Worm (Caenorhabditis elegans) whole organism, young adult: Measurements from ENCODE around the gene fbxa-81.
A peak's percentile ranks its signal among the peaks of the same experiment; 100 is the strongest.

Experiments
- F10E7.11 ChIP-seq: sonication (generic microtip); optimal IDR thresholded peaks from 2 replicates; lab custom pipeline; 2017; ENCODE audit warnings: mild to moderate bottlenecking, missing genetic modification characterization, moderate library complexity, missing compliant biosample characterization
- F23B12.7 ChIP-seq: sonication (generic microtip); optimal IDR thresholded peaks from 2 replicates; lab custom pipeline; 2017; ENCODE audit warnings: missing genetic modification characterization, mild to moderate bottlenecking, missing compliant biosample characterization, antibody characterized with exemption, moderate library complexity; ENCODE audit not compliant: insufficient read depth
- F33H1.4 ChIP-seq: fragments of 200-800 bp; sonication (Bioruptor generic); IDR thresholded peaks from 2 replicates; pipeline ENCODE4 v1.3.6; 2022; ENCODE audit warnings: missing genetic modification reagents, missing genetic modification characterization, missing compliant biosample characterization
- F57C9.4 ChIP-seq: sonication (generic microtip); optimal IDR thresholded peaks from 2 replicates; lab custom pipeline; 2017; ENCODE audit warnings: mild to moderate bottlenecking, missing genetic modification characterization, missing compliant biosample characterization
- Y53G8AR.9 ChIP-seq: fragments of 200-800 bp; sonication (Bioruptor generic); conservative IDR thresholded peaks from 2 replicates; pipeline ENCODE4 v1.3.6; 2022; ENCODE audit warnings: missing genetic modification reagents, missing genetic modification characterization, missing compliant biosample characterization
- Y56A3A.18 ChIP-seq: fragments of 200-800 bp; sonication (Bioruptor generic); IDR thresholded peaks from 2 replicates; pipeline ENCODE4 v1.3.6; 2022; ENCODE audit warnings: missing genetic modification reagents, missing genetic modification characterization, missing compliant biosample characterization
- ZK185.1 ChIP-seq: sonication (generic microtip); optimal IDR thresholded peaks from 2 replicates; lab custom pipeline; 2016; ENCODE audit warnings: mild to moderate bottlenecking, missing genetic modification characterization, missing compliant biosample characterization; ENCODE audit not compliant: poor library complexity, severe bottlenecking
- akir-1 ChIP-seq: fragments of 200-800 bp; sonication (Bioruptor generic); optimal IDR thresholded peaks from 2 replicates; lab custom pipeline; 2018; ENCODE audit warnings: mild to moderate bottlenecking, missing genetic modification characterization, moderate library complexity, missing compliant biosample characterization
- aptf-2 ChIP-seq: fragments of 200-800 bp; sonication (Bioruptor generic); conservative IDR thresholded peaks from 2 replicates; pipeline ENCODE4 v1.3.6; 2022; ENCODE audit warnings: missing genetic modification reagents, missing genetic modification characterization, missing compliant biosample characterization
- atf-7 ChIP-seq: sonication (generic microtip); optimal IDR thresholded peaks from 2 replicates; lab custom pipeline; 2017; ENCODE audit warnings: mild to moderate bottlenecking, missing genetic modification characterization, missing compliant biosample characterization
- attf-6 ChIP-seq: fragments of 200-800 bp; sonication (Bioruptor generic); IDR thresholded peaks from 2 replicates; pipeline ENCODE4 v1.3.6; 2022; ENCODE audit warnings: missing genetic modification reagents, missing genetic modification characterization, missing compliant biosample characterization
- bed-2 ChIP-seq: fragments of 200-800 bp; sonication (Bioruptor generic); IDR thresholded peaks from 2 replicates; pipeline ENCODE4 v1.3.6; 2022; ENCODE audit warnings: missing genetic modification reagents, missing genetic modification characterization, missing compliant biosample characterization
- ccch-3 ChIP-seq: fragments of 200-800 bp; sonication (Bioruptor generic); optimal IDR thresholded peaks from 2 replicates; lab custom pipeline; 2018; ENCODE audit warnings: mild to moderate bottlenecking, missing genetic modification characterization, missing compliant biosample characterization
- cebp-2 ChIP-seq: fragments of 200-800 bp; sonication (Bioruptor generic); IDR thresholded peaks from 2 replicates; pipeline ENCODE4 v1.3.6; 2022; ENCODE audit warnings: missing genetic modification characterization, missing compliant biosample characterization
- ceh-27 ChIP-seq: fragments of 200-800 bp; sonication (Bioruptor generic); optimal IDR thresholded peaks from 2 replicates; lab custom pipeline; 2018; ENCODE audit warnings: mild to moderate bottlenecking, missing genetic modification characterization, moderate library complexity, missing compliant biosample characterization
- ceh-58 ChIP-seq: fragments of 200-800 bp; sonication (Bioruptor generic); IDR thresholded peaks from 2 replicates; pipeline ENCODE4 v1.3.6; 2022; ENCODE audit warnings: missing genetic modification characterization, missing compliant biosample characterization
- ceh-91 ChIP-seq: fragments of 200-800 bp; sonication (Bioruptor generic); IDR thresholded peaks from 2 replicates; pipeline ENCODE4 v1.3.6; 2022; ENCODE audit warnings: missing genetic modification reagents, missing genetic modification characterization, missing compliant biosample characterization
- die-1 ChIP-seq: sonication (generic microtip); optimal IDR thresholded peaks from 2 replicates; lab custom pipeline; 2016; ENCODE audit warnings: missing genotype, mild to moderate bottlenecking, missing genetic modification characterization, missing compliant biosample characterization
- dox-1 ChIP-seq: fragments of 200-800 bp; sonication (Bioruptor generic); IDR thresholded peaks from 2 replicates; pipeline ENCODE4 v1.3.6; 2022; ENCODE audit warnings: missing genetic modification reagents, missing genetic modification characterization, missing compliant biosample characterization
- dpff-1 ChIP-seq: sonication (generic microtip); optimal IDR thresholded peaks from 2 replicates; lab custom pipeline; 2017; ENCODE audit warnings: mild to moderate bottlenecking, missing genetic modification characterization, missing compliant biosample characterization
- ekl-4 ChIP-seq: fragments of 200-800 bp; sonication (Bioruptor generic); IDR thresholded peaks from 2 replicates; pipeline ENCODE4 v1.3.6; 2022; ENCODE audit warnings: missing genetic modification reagents, missing genetic modification characterization, missing compliant biosample characterization
- ets-4 ChIP-seq: fragments of 200-800 bp; sonication (Bioruptor generic); optimal IDR thresholded peaks from 2 replicates; lab custom pipeline; 2018; ENCODE audit warnings: mild to moderate bottlenecking, missing genetic modification characterization, missing compliant biosample characterization
- hlh-12 ChIP-seq: sonication (generic microtip); optimal IDR thresholded peaks from 2 replicates; lab custom pipeline; 2016; ENCODE audit warnings: missing genetic modification characterization, missing compliant biosample characterization
- hlh-26 ChIP-seq: fragments of 200-800 bp; sonication (Bioruptor generic); conservative IDR thresholded peaks from 2 replicates; pipeline ENCODE4 v1.3.6; 2022; ENCODE audit warnings: missing genetic modification reagents, missing genetic modification characterization, missing compliant biosample characterization
- hmg-1.2 ChIP-seq: fragments of 200-800 bp; sonication (Bioruptor generic); IDR thresholded peaks from 2 replicates; pipeline ENCODE4 v1.3.6; 2022; ENCODE audit warnings: missing genetic modification reagents, missing genetic modification characterization, missing compliant biosample characterization
- hmg-20 ChIP-seq: fragments of 200-800 bp; sonication (Bioruptor generic); IDR thresholded peaks from 2 replicates; pipeline ENCODE4 v1.3.6; 2022; ENCODE audit warnings: missing genetic modification reagents, missing genetic modification characterization, missing compliant biosample characterization
- lag-1 ChIP-seq: fragments of 200-800 bp; sonication (Bioruptor generic); IDR thresholded peaks from 2 replicates; pipeline ENCODE4 v1.3.6; 2022; ENCODE audit warnings: missing genetic modification reagents, missing genetic modification characterization, missing compliant biosample characterization
- let-526 ChIP-seq: fragments of 200-800 bp; sonication (Bioruptor generic); IDR thresholded peaks from 2 replicates; pipeline ENCODE4 v1.3.6; 2022; ENCODE audit warnings: missing genetic modification reagents, missing genetic modification characterization, missing compliant biosample characterization
- let-607 ChIP-seq, 2 experiments: fragments of 200-800 bp in 1 of 2; sonication (Bioruptor generic) in 1 of 2; sonication (generic microtip) in 1 of 2; optimal IDR thresholded peaks; 2 replicates each; lab custom pipeline; 2016 to 2018; ENCODE audit warnings: mild to moderate bottlenecking in 2 of 2, missing compliant biosample characterization in 2 of 2, missing genetic modification characterization in 2 of 2, moderate library complexity in 2 of 2, missing genotype in 1 of 2
- lsy-27 ChIP-seq: sonication (generic microtip); optimal IDR thresholded peaks from 2 replicates; lab custom pipeline; 2017; ENCODE audit warnings: missing genetic modification characterization, mild to moderate bottlenecking, missing compliant biosample characterization, antibody characterized with exemption, missing genotype, borderline replicate concordance; ENCODE audit not compliant: insufficient read depth
- madf-10 ChIP-seq: sonication (generic microtip); optimal IDR thresholded peaks from 2 replicates; lab custom pipeline; 2016; ENCODE audit warnings: mild to moderate bottlenecking, missing genetic modification characterization, missing compliant biosample characterization
- madf-6 ChIP-seq: fragments of 200-800 bp; sonication (Bioruptor generic); IDR thresholded peaks from 2 replicates; pipeline ENCODE4 v1.3.6; 2022; ENCODE audit warnings: missing genetic modification reagents, missing genetic modification characterization, missing compliant biosample characterization
- mcd-1 ChIP-seq: fragments of 200-800 bp; sonication (Bioruptor generic); IDR thresholded peaks from 2 replicates; pipeline ENCODE4 v1.3.6; 2022; ENCODE audit warnings: missing genetic modification reagents, missing genetic modification characterization, missing compliant biosample characterization
- nhr-120 ChIP-seq: fragments of 200-800 bp; sonication (Bioruptor generic); IDR thresholded peaks from 2 replicates; pipeline ENCODE4 v1.3.6; 2022; ENCODE audit warnings: missing genetic modification characterization, missing compliant biosample characterization
- nhr-80 ChIP-seq: sonication (generic microtip); optimal IDR thresholded peaks from 2 replicates; lab custom pipeline; 2016; ENCODE audit warnings: missing genetic modification characterization, missing compliant biosample characterization
- sdz-38 ChIP-seq: sonication (generic microtip); optimal IDR thresholded peaks from 2 replicates; lab custom pipeline; 2016; ENCODE audit warnings: missing genotype, missing genetic modification characterization, missing compliant biosample characterization
- snpc-4 ChIP-seq, 5 experiments: fragments of 150-350 bp in 1 of 5; sonication (generic microtip) in 4 of 5; optimal IDR thresholded peaks; 2 replicates each; lab custom pipeline; 2014 to 2018; ENCODE audit warnings: missing genetic modification characterization in 5 of 5, missing biosample characterization in 3 of 5, antibody characterized with exemption in 2 of 5, mild to moderate bottlenecking in 2 of 5, missing compliant biosample characterization in 2 of 5, missing genotype in 2 of 5, moderate library complexity in 2 of 5, missing genetic modification reagents in 1 of 5
- somi-1 ChIP-seq: fragments of 200-800 bp; sonication (Bioruptor generic); optimal IDR thresholded peaks from 2 replicates; lab custom pipeline; 2018; ENCODE audit warnings: mild to moderate bottlenecking, missing genetic modification characterization, missing compliant biosample characterization
- sptf-2 ChIP-seq: fragments of 200-800 bp; sonication (Bioruptor generic); optimal IDR thresholded peaks from 2 replicates; lab custom pipeline; 2018; ENCODE audit warnings: mild to moderate bottlenecking, missing genetic modification characterization, missing compliant biosample characterization
- tbp1 ChIP-seq: fragments of 200-800 bp; sonication (Bioruptor generic); optimal IDR thresholded peaks from 2 replicates; lab custom pipeline; 2018; ENCODE audit warnings: mild to moderate bottlenecking, missing genetic modification characterization, missing compliant biosample characterization
- zim-3 ChIP-seq: sonication (generic microtip); optimal IDR thresholded peaks from 2 replicates; lab custom pipeline; 2017; ENCODE audit warnings: mild to moderate bottlenecking, missing genetic modification characterization, moderate library complexity, missing compliant biosample characterization
- ztf-18 ChIP-seq: sonication (generic microtip); optimal IDR thresholded peaks from 2 replicates; lab custom pipeline; 2016; ENCODE audit warnings: missing genotype, mild to moderate bottlenecking, missing genetic modification characterization, missing compliant biosample characterization
- ztf-22 ChIP-seq: fragments of 200-800 bp; sonication (Bioruptor generic); optimal IDR thresholded peaks from 2 replicates; lab custom pipeline; 2018; ENCODE audit warnings: mild to moderate bottlenecking, missing genetic modification characterization, moderate library complexity, missing compliant biosample characterization
- ztf-26 ChIP-seq: sonication (generic microtip); optimal IDR thresholded peaks from 2 replicates; lab custom pipeline; 2017; ENCODE audit warnings: missing genetic modification characterization, missing compliant biosample characterization
- ztf-3 ChIP-seq: fragments of 200-800 bp; sonication (Bioruptor generic); optimal IDR thresholded peaks from 2 replicates; lab custom pipeline; 2018; ENCODE audit warnings: mild to moderate bottlenecking, missing genetic modification characterization, missing compliant biosample characterization

The fbxa-81 gene

DNA sequence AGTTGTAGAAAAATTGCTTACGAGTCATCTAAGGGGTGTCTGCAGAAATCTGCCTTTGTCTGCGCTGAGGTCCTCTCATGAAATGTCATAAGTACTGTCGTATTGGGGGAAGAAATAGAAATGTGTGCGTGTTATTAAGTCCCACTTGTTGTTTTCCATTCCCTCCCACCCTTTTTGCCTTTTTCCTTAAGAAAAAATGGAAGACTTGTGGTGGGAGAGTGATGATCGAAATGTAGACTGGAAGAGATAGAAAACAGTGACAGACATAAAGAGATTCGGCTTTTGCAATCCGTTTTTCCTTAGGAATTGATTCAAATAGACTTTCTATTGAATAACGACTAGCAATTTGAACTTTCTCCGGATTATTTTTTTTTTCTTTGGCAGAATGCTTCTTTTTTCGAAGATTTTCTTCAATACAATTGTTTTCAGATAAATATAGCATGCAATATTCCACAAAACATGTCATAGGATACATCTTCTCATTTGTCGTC, 7.9 kb upstream of the fbxa-81 start, which contains the start of gene ram-5:
ram-5 (plus strand) TSS at position 441 of the 491 bp plus-strand sequence.
- no peak for TF ChIP-seq ceh-91 (GFP tag; lab: Robert Waterston, UW)
- TF ChIP-seq dox-1 (GFP tag; lab: Robert Waterston, UW) = no peak
- no peak for TF ChIP-seq Y56A3A.18
- peak; percentile 16 for TF ChIP-seq ceh-27

DNA sequence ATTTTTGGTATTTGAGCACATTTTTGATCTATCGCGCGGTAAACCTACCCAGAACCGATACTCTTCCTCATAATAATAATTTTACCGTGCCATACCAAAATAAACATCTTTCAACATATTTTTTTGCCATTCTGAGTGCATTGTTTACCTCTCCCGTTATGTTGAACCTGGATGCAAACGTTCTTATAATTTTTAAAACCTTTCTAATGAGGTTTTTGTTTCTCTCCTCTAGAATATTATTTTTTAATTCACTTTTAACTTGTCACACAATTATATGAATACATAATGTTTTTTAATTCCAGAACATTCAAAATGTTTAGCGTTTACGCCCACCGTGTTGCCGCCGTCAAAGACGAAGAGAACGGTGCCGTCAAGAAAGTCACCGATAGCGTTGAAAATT, 3.7 kb upstream of the fbxa-81 start, which contains the start of gene enri-2:
enri-2 (plus strand) TSS at position 301 of the 400 bp plus-strand sequence.
- TF ChIP-seq aptf-2 (GFP tag; lab: Robert Waterston, UW) (no peak), Y53G8AR.9 (GFP tag; lab: Robert Waterston, UW) (no peak), snpc-4 (GFP tag; optimal IDR thresholded peaks at IDR 0.05; lab: Kevin White, UChicago) (no peak), snpc-4 (tag; optimal IDR thresholded peaks at IDR 0.05; lab: Kevin White, UChicago) (no peak), bed-2 (GFP tag; lab: Robert Waterston, UW) (no peak), F10E7.11 (tag; lab: Kevin White, UChicago) (no peak), ekl-4 (no peak), hlh-26 (no peak), hlh-12 (no peak), ceh-27 (no peak), F23B12.7 (no peak), ztf-26 (no peak), tbp1 (no peak), ceh-58 (GFP tag; lab: Robert Waterston, UW) (no peak), die-1 (tag; lab: Kevin White, UChicago) (no peak)

DNA sequence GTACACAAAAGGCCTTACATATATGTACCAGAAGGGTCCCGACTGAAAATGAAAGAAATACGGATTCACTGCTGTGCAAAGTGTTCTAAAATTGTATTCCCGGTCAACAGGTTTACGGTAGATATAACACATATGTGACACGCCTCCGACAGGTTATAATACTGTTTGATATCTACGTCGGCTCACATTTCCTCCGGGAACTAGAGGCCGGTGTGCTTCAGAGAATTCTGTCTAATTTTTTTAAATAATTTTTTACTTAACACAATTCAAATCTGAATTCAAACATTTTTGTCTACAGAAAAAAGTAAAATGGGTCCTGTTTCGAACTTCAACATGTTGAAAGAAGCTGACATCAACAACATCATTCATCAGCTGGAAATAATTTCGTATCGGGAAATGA, 1.3 kb upstream of the fbxa-81 start, which contains the start of gene T24C2.3:
T24C2.3 (plus strand) TSS at position 301 of the 400 bp plus-strand sequence.
- no peak for TF ChIP-seq F33H1.4 (GFP tag; lab: Robert Waterston, UW)
- no peak for TF ChIP-seq cebp-2 (GFP tag; lab: Robert Waterston, UW)
- no peak for TF ChIP-seq ztf-18 (tag; lab: Kevin White, UChicago)
- TF ChIP-seq akir-1 (GFP tag; lab: Kevin White, UChicago) = no peak
- TF ChIP-seq sdz-38 (tag; lab: Kevin White, UChicago) = no peak
- no peak for TF ChIP-seq ZK185.1 (tag; lab: Kevin White, UChicago)
- no peak for TF ChIP-seq lag-1 (GFP tag; lab: Robert Waterston, UW)
- no peak for TF ChIP-seq let-526 (GFP tag; lab: Robert Waterston, UW)
- no peak for TF ChIP-seq nhr-120 (GFP tag; lab: Robert Waterston, UW)
- no peak for TF ChIP-seq attf-6 (GFP tag; lab: Robert Waterston, UW)
- no peak for TF ChIP-seq ceh-27
- no peak for TF ChIP-seq ztf-3 (GFP tag; lab: Kevin White, UChicago)
- no peak for TF ChIP-seq hmg-20 (GFP tag; lab: Robert Waterston, UW)

DNA sequence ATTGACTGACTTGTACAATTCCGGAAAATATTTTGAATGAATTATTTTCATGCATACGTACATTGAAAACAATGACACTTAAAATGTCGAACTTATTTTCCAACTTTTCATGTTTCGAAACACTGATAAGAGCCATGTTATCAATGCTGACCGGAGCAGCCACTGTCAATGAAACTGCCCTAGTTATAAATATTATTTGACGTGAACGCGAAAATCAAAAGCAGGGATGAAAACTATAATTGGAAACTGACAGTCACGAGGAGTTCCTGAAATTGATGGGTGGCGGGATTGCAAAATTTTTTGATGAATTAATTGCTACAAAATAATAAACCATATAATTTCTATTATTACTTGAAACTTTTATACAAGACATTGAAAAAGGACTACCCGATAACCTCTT, 2.4 kb downstream of the fbxa-81 start:
- TF ChIP-seq hmg-1.2 (GFP tag; lab: Robert Waterston, UW) (no peak), ztf-22 (GFP tag; lab: Kevin White, UChicago) (peak; percentile 37), madf-10 (tag; lab: Kevin White, UChicago) (peak; percentile 28), madf-6 (GFP tag; lab: Robert Waterston, UW) (no peak), somi-1 (GFP tag; lab: Kevin White, UChicago) (no peak), ccch-3 (no peak), atf-7 (tag; lab: Kevin White, UChicago) (peak; percentile 46), zim-3 (no peak), lsy-27 (no peak), hlh-26 (no peak), dpff-1 (tag; lab: Kevin White, UChicago) (no peak), let-607 (tag; optimal IDR thresholded peaks at IDR 0.05; lab: Kevin White, UChicago) (peak; percentile 26 to 67), sptf-2 (GFP tag; lab: Kevin White, UChicago) (no peak), nhr-80 (tag; lab: Kevin White, UChicago) (peak; percentile 90), F57C9.4 (tag; lab: Kevin White, UChicago) (no peak), ets-4 (GFP tag; lab: Kevin White, UChicago) (peak; percentile 10), mcd-1 (GFP tag; lab: Robert Waterston, UW) (no peak)
